Fruit fly (Drosophila melanogaster) whole organism, wandering third instar larva: ENCODE measurements around the gene CG44098.

ENCODE experiments used
- Hnf4 ChIP-seq: fragments of 200-800 bp; sonication (Bioruptor generic); optimal IDR thresholded peaks from 2 replicates; lab custom pipeline; 2016; ENCODE audit warnings: missing biosample characterization, mild to moderate bottlenecking, missing genetic modification characterization
- brk ChIP-seq: fragments of 200-800 bp; sonication (Bioruptor generic); optimal IDR thresholded peaks from 2 replicates; lab custom pipeline; 2016; ENCODE audit warnings: missing biosample characterization, mild to moderate bottlenecking, missing genetic modification characterization
- jim ChIP-seq: fragments of 175-275, 200-325 bp; sonication (Bioruptor generic); optimal IDR thresholded peaks from 2 replicates; lab custom pipeline; 2016; ENCODE audit warnings: missing biosample characterization, mild to moderate bottlenecking, missing genetic modification characterization

DNA sequence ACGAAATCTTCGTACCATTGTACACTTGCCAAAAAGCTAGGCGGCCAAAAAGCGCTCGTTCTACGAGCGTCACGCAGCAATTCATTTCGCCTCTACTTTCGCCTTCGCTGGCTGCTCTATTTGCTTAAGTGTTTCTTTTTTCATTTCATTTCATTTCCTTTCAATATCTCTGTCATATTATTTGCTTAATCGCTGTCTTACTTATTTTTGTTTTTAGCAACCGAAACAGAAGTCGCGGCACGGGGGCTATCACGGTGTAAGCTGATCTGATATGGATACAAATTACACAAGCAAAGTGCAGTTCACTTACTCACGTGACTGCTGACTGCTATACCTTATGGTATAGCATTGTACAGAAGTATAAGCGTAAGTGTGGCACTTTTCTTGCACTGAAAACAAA lies 1.7 kb downstream of the CG44098 start:
- no peak for TF ChIP-seq jim (GFP tag; lab: Kevin White, UChicago)
- no peak for TF ChIP-seq Hnf4 (GFP tag; lab: Kevin White, UChicago)
- TF ChIP-seq brk (GFP tag; lab: Kevin White, UChicago): no peak
